Fruit fly (Drosophila melanogaster): ENCODE measurements around the gene Gnpnat.

Gene Gnpnat

DNA sequence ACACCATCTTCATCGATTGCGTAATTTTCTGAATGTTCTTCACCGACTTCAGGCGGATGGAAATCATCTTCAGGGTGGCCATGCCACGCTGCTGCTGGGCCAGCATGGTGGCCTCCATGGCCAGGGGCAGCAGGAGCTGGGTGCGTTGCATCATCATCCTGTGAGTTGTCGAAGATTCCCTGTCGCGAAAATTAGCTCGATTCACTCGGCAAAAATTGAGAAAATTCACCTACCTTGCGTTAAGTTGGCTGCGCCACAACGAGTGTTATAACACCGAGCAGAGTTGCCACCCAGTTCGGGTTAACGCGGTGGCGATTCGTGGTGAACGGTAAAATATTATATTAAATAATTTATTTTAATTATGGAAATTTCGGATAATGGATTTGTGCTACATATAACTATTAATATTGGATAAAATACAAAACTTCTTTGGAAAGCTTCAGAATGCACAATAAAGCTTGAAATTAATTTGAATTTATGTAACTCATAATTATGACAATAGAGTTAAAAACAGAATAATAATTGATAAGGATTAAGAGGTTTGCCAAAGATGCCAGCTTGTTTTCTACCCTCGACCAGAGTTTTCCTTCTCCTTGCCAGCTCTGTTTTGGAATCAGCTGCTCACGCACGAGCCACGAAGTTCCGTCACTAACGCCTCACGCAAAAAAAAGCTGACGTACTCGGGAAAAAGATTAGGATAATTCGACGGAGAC lies 10.7 kb downstream of the Gnpnat start, which contains the start of the genes ATPsyngamma and yata (continued):
- TF ChIP-seq CG42726 (GFP tag; IDR thresholded peaks at IDR 0.05; ENCODE audit: partially characterized antibody) (peak; percentile 16; the same call in 1 of the 2 replicates), CG12391 (tag; optimal IDR thresholded peaks at IDR 0.05) (peak; percentile 67), tgo (GFP tag; IDR thresholded peaks at IDR 0.05) (0 out of 3 replicates have a peak, but pooled peaks have one; percentile 26), B-H2 (GFP tag; optimal IDR thresholded peaks at IDR 0.05) (peak; percentile 66), Rfx (GFP tag; IDR thresholded peaks at IDR 0.05) (peak; percentile 48), Sox102F (GFP tag; optimal IDR thresholded peaks at IDR 0.05) (no peak), Hmr (GFP tag; optimal IDR thresholded peaks at IDR 0.05) (no peak), slbo (GFP tag; IDR thresholded peaks at IDR 0.05) (peak; percentile 64), Pdp1 (GFP tag; optimal IDR thresholded peaks at IDR 0.05) (peak in 1 of 2 experiments; percentile 99), Lim3 (GFP tag; IDR thresholded peaks at IDR 0.05) (no peak), unpg (GFP tag; optimal IDR thresholded peaks at IDR 0.05) (peak; percentile 35), CG2875 (GFP tag; optimal IDR thresholded peaks at IDR 0.05) (no peak), CG34422 (GFP tag; IDR thresholded peaks at IDR 0.05) (0 out of 3 replicates have a peak, but pooled peaks have one; percentile 12), knrl (GFP tag; IDR thresholded peaks at IDR 0.05; ENCODE audit: partially characterized antibody) (peak; percentile 78), HLH3B (GFP tag; IDR thresholded peaks at IDR 0.05) (no peak; the same call in 1 of the 2 replicates), gfzf (GFP tag; optimal IDR thresholded peaks at IDR 0.05) (peak; percentile 7), CG17385 (GFP tag; optimal IDR thresholded peaks at IDR 0.05) (peak; percentile 72), Gug (GFP tag; IDR thresholded peaks at IDR 0.05) (peak; percentile 45; the same call in 1 of the 4 replicates), Chrac-16 (GFP tag; optimal IDR thresholded peaks at IDR 0.05) (no peak), crp (GFP tag; optimal IDR thresholded peaks at IDR 0.05) (peak; percentile 69 to 93), pfk (GFP tag; optimal IDR thresholded peaks at IDR 0.05) (no peak), Opbp (GFP tag; IDR thresholded peaks at IDR 0.05; ENCODE audit: partially characterized antibody) (peak; percentile 99), CG6791 (GFP tag; IDR thresholded peaks at IDR 0.05; ENCODE audit: partially characterized antibody) (peak; percentile 79), Abd-B (GFP tag; optimal IDR thresholded peaks at IDR 0.05) (peak; percentile 63), salm (tag; optimal IDR thresholded peaks at IDR 0.05) (peak; percentile 32), Scr (GFP tag; IDR thresholded peaks at IDR 0.05; ENCODE audit: partially characterized antibody) (peak; percentile 78), CG18619 (GFP tag; optimal IDR thresholded peaks at IDR 0.05) (peak; percentile 40), CG7987 (GFP tag; optimal IDR thresholded peaks at IDR 0.05) (peak; percentile 35), hb (GFP tag; IDR thresholded peaks at IDR 0.05; ENCODE audit: partially characterized antibody) (peak; percentile 49; the same call in 1 of the 3 replicates), p53 (GFP tag; optimal IDR thresholded peaks at IDR 0.05) (no peak), CG2712 (tag; optimal IDR thresholded peaks at IDR 0.05) (peak; percentile 53), HLH4C (GFP tag; IDR thresholded peaks at IDR 0.05; ENCODE audit: partially characterized antibody) (peak; percentile 53; the same call in 1 of the 3 replicates), CG33557 (GFP tag; optimal IDR thresholded peaks at IDR 0.05) (peak; percentile 43), jing (GFP tag; optimal IDR thresholded peaks at IDR 0.05) (no peak), run (tag; optimal IDR thresholded peaks at IDR 0.05) (no peak), CG3995 (GFP tag; optimal IDR thresholded peaks at IDR 0.05) (peak; percentile 0), ATbp (GFP tag; optimal IDR thresholded peaks at IDR 0.05) (peak; percentile 4), CG2120 (GFP tag; optimal IDR thresholded peaks at IDR 0.05) (peak; percentile 21), trem (tag; optimal IDR thresholded peaks at IDR 0.05) (peak; percentile 44), CG18764 (GFP tag; optimal IDR thresholded peaks at IDR 0.05) (peak; percentile 2), CG17612 (GFP tag; IDR thresholded peaks at IDR 0.05) (no peak), CG12155 (GFP tag; optimal IDR thresholded peaks at IDR 0.05) (peak; percentile 39), ci (GFP tag; IDR thresholded peaks at IDR 0.05) (0 out of 3 replicates have a peak, but pooled peaks have one; percentile 36), CG1792 (GFP tag; optimal IDR thresholded peaks at IDR 0.05) (no peak), PHDP (tag; optimal IDR thresholded peaks at IDR 0.05) (peak; percentile 18), Ptx1 (GFP tag; IDR thresholded peaks at IDR 0.05) (peak; percentile 47), CG7928 (GFP tag; optimal IDR thresholded peaks at IDR 0.05) (no peak)
